Worm (Caenorhabditis elegans): ENCODE results near the gene tra-3.
A peak's percentile ranks its signal among the peaks of the same experiment; 100 is the strongest.
"Not testable (repeated sequence)": the region's sequence is repeated elsewhere in the genome, so short reads cannot be mapped to it uniquely, and the experiment has no call there.

The tra-3 gene

DNA sequence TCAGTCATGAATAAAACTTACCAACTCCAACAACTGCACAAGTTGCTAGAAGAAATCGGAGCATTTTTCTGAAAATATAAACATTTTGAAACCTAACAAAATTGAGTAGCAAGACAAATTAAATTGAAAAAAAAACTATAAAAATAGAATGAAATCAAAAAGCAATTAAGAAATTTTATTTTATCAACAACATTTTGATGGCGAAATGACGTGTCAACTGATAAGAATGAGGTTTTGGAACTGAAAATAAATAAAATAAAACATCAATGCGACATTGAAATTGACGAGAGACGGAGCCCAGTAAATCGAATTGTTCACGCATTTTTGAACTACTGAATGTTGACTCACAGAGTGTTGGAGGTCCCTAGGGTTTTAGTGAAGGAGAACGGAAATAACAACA lies 13.1 kb downstream of the tra-3 start, which contains the start of gene F55B11.4:
F55B11.4 (minus strand) TSS at position 68 of the 400 bp plus-strand sequence.
- no peak for TF ChIP-seq elt-3 (tag; optimal IDR thresholded peaks at IDR 0.05)
- no peak for TF ChIP-seq lsy-12 (tag; optimal IDR thresholded peaks at IDR 0.05)
- no peak for TF ChIP-seq egl-5 (tag; optimal IDR thresholded peaks at IDR 0.05)
- no peak for TF ChIP-seq skn-1 (tag; optimal IDR thresholded peaks at IDR 0.05)
- TF ChIP-seq nhr-12 (tag; optimal IDR thresholded peaks at IDR 0.05), result no peak
- TF ChIP-seq unc-62 (GFP tag; optimal IDR thresholded peaks at IDR 0.05), result no peak
- TF ChIP-seq pha-4 (tag; optimal IDR thresholded peaks at IDR 0.05), result peak; percentile 65
- peak; percentile 87 for TF ChIP-seq pqm-1 (tag; optimal IDR thresholded peaks at IDR 0.05)
- TF ChIP-seq nhr-43 (tag; optimal IDR thresholded peaks at IDR 0.05; ENCODE audit: poor library complexity, severe bottlenecking), result no peak
- no peak for TF ChIP-seq tbx-2 (tag; optimal IDR thresholded peaks at IDR 0.05)
- peak; percentile 88 for TF ChIP-seq elt-2 (tag; optimal IDR thresholded peaks at IDR 0.05)
- TF ChIP-seq nhr-77 (tag; optimal IDR thresholded peaks at IDR 0.05), result no peak
- TF ChIP-seq ceh-9 (tag; optimal IDR thresholded peaks at IDR 0.05), result no peak
- TF ChIP-seq sea-2 (GFP tag; optimal IDR thresholded peaks at IDR 0.05), result no peak
- TF ChIP-seq nhr-25 (tag; optimal IDR thresholded peaks at IDR 0.05), result no peak
- no peak for TF ChIP-seq ZK546.5 (tag; optimal IDR thresholded peaks at IDR 0.05)

DNA sequence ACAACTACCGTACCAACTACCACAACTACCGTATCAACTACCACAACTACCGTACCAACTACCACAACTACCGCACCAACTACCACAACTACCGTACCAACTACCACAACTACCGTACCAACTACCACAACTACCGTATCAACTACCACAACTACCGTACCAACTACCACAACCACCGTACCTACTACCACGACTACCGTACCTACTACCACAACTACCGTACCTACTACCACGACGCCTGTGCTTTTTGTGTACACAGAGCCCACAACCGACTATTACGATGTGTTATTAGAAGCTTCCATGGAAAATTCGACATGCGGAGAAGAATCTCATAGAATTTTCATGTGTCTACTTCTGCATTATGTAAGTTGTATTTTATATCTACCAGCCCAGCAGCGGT lies 16.6 kb downstream of the tra-3 start, which contains the start of gene F55B11.5:
F55B11.5 (plus strand) TSS at position 301 of the 400 bp plus-strand sequence.
- TF ChIP-seq nhr-43 (tag; optimal IDR thresholded peaks at IDR 0.05; ENCODE audit: poor library complexity, severe bottlenecking); elt-1 (tag; optimal IDR thresholded peaks at IDR 0.05); mml-1 (tag; optimal IDR thresholded peaks at IDR 0.05): not testable (repeated sequence)

DNA sequence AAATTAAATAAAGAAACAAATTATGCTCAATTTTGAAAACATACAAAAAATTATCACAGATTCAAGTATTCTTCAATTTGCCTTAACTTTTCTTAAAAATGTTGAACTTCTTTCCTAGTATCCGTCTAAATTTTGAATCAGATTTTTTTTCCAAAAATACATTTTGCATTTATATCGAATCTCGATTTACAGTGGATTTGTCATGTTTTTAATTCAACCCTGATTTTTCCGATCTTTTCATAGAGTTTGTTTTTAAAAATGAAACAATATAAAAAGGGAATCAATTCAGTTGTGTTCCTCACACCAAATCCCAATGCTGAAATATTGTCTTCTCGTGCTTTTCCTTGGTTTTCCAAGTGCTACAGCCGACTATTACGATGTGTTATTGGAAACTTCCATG lies 19.6 kb downstream of the tra-3 start, which contains the start of gene F55B11.3:
F55B11.3 (plus strand) TSS at position 301 of the 400 bp plus-strand sequence.
- no peak for TF ChIP-seq mdl-1 (tag; optimal IDR thresholded peaks at IDR 0.05)
- TF ChIP-seq nhr-237 (tag; optimal IDR thresholded peaks at IDR 0.05), result no peak
- no peak for TF ChIP-seq pqm-1 (tag; optimal IDR thresholded peaks at IDR 0.05)
- no peak for TF ChIP-seq tbx-2 (tag; optimal IDR thresholded peaks at IDR 0.05)
- TF ChIP-seq fkh-2 (tag; optimal IDR thresholded peaks at IDR 0.05), result no peak
- TF ChIP-seq unc-39 (tag; optimal IDR thresholded peaks at IDR 0.05), result no peak
- no peak for TF ChIP-seq nhr-12 (tag; optimal IDR thresholded peaks at IDR 0.05)
- no peak for TF ChIP-seq nhr-77 (tag; optimal IDR thresholded peaks at IDR 0.05)

DNA sequence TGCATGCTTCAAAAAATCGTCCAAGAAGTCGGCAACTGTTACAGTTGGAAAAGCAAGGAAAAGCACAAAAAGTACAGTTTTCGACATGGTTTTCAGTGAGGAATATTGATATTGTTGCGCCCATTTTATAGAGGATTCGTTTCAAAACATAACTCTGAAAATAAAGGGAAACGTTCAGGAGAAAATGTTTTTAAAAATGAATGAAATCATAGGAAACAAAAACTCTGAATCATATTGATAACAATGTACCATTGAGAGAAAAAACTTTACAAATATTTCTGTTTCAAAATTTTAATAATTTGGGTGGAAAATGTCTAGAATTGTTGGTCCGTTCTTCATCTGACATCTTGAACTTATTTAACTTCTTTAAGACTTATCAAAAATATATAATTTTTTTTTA lies 20.8 kb downstream of the tra-3 start, which contains the start of gene F55B11.2:
F55B11.2 (minus strand) TSS at position 101 of the 400 bp plus-strand sequence.
- TF ChIP-seq nhr-76 (tag; optimal IDR thresholded peaks at IDR 0.05) (no peak), ceh-16 (tag; optimal IDR thresholded peaks at IDR 0.05) (no peak), jun-1 (tag; optimal IDR thresholded peaks at IDR 0.05) (no peak), mdl-1 (tag; optimal IDR thresholded peaks at IDR 0.05) (no peak), nhr-43 (tag; optimal IDR thresholded peaks at IDR 0.05; ENCODE audit: poor library complexity, severe bottlenecking) (no peak)

DNA sequence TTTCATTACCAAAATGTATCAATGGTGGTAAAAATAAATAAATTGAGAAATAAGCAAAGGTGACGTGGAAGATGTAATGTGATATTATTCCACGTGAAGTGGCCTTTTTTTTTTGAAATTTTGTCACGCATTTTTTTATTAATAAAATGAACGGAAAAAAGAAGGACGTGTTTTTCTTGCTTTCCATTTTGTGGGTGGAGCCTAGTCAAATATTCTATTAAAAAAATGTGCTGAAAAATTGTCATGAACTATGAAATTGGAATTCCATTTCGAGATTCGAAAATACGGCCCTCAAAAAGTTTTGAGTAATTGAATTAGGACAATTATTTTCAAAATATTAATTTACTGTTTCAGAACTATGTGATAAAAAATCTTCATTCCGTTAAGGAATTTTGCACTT lies 22.0 kb downstream of the tra-3 start, which contains the start of gene F55B11.7:
F55B11.7 (minus strand) TSS at position 101 of the 400 bp plus-strand sequence.
- TF ChIP-seq elt-3 (tag; optimal IDR thresholded peaks at IDR 0.05) (no peak), fkh-10 (GFP tag; optimal IDR thresholded peaks at IDR 0.05) (no peak), sea-2 (GFP tag; optimal IDR thresholded peaks at IDR 0.05) (no peak), pqm-1 (tag; optimal IDR thresholded peaks at IDR 0.05) (no peak), fkh-2 (tag; optimal IDR thresholded peaks at IDR 0.05) (no peak), egl-5 (tag; optimal IDR thresholded peaks at IDR 0.05) (no peak), nhr-43 (tag; optimal IDR thresholded peaks at IDR 0.05; ENCODE audit: poor library complexity, severe bottlenecking) (no peak), zag-1 (tag; optimal IDR thresholded peaks at IDR 0.05) (no peak), skn-1 (tag; optimal IDR thresholded peaks at IDR 0.05) (no peak), R02D3.7 (tag; optimal IDR thresholded peaks at IDR 0.05) (no peak), ceh-82 (tag; optimal IDR thresholded peaks at IDR 0.05) (no peak), nhr-76 (tag; optimal IDR thresholded peaks at IDR 0.05) (no peak), ceh-16 (tag; optimal IDR thresholded peaks at IDR 0.05) (no peak), mdl-1 (tag; optimal IDR thresholded peaks at IDR 0.05) (no peak), unc-39 (tag; optimal IDR thresholded peaks at IDR 0.05) (no peak), hmg-11 (tag; optimal IDR thresholded peaks at IDR 0.05) (no peak), tbx-2 (tag; optimal IDR thresholded peaks at IDR 0.05) (no peak)

DNA sequence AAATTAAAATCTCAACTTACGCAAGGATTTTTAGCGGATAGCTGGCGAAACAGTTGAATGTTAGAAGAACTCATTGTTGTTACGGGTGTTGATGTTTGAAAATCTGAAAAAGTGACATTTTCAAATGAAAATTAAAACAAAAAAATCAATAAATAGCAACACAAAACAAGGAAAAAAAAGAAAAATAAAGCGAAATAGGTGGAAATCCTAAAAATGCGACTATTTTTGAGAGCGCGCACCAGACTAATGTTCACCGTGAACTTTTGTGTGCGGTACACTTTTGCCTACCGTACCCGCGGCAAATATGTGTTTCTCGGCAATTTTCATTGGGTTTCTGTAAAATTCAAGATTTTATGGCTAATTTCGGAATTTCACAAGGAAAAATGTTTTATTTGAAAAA lies 26.9 kb downstream of the tra-3 start, which contains the start of gene F55B11.6:
F55B11.6 (minus strand) TSS at position 101 of the 400 bp plus-strand sequence.
- TF ChIP-seq nhr-76 (tag; optimal IDR thresholded peaks at IDR 0.05), result no peak
- TF ChIP-seq ceh-28 (tag; optimal IDR thresholded peaks at IDR 0.05), result no peak
- no peak for TF ChIP-seq nhr-12 (tag; optimal IDR thresholded peaks at IDR 0.05)
- TF ChIP-seq elt-3 (tag; optimal IDR thresholded peaks at IDR 0.05), result no peak
- no peak for TF ChIP-seq R02D3.7 (tag; optimal IDR thresholded peaks at IDR 0.05)
- TF ChIP-seq unc-39 (tag; optimal IDR thresholded peaks at IDR 0.05), result no peak
- no peak for TF ChIP-seq unc-62 (GFP tag; optimal IDR thresholded peaks at IDR 0.05)
- TF ChIP-seq ztf-11 (tag; optimal IDR thresholded peaks at IDR 0.05), result no peak
- no peak for TF ChIP-seq ceh-16 (tag; optimal IDR thresholded peaks at IDR 0.05)
- no peak for TF ChIP-seq snpc-4 (tag; optimal IDR thresholded peaks at IDR 0.05)
- no peak for TF ChIP-seq nhr-43 (tag; optimal IDR thresholded peaks at IDR 0.05; ENCODE audit: poor library complexity, severe bottlenecking)
- no peak for TF ChIP-seq zag-1 (tag; optimal IDR thresholded peaks at IDR 0.05)
- TF ChIP-seq nfya-1 (tag; optimal IDR thresholded peaks at IDR 0.05; ENCODE audit: insufficient read depth), result no peak

Measured in whole organism, L3 larva.